Fruit fly (Drosophila melanogaster) whole organism, embryonic: ENCODE measurements around the gene Sodh1.

Source experiments
- CG11093 ChIP-seq: fragments of 200-800 bp; sonication (Bioruptor generic); IDR thresholded peaks from 3 replicates; pipeline ENCODE4 v1.3.6; 2022; ENCODE audit warnings: missing biosample characterization, missing genetic modification characterization
- CG11456 ChIP-seq: fragments of 200-800 bp; sonication (Bioruptor generic); IDR thresholded peaks from 3 replicates; pipeline ENCODE4 v1.3.6; 2022; ENCODE audit warnings: missing biosample characterization, missing genetic modification characterization
- CG11696 ChIP-seq: fragments of 200-800 bp; sonication (Bioruptor generic); IDR thresholded peaks from 2 replicates; pipeline ENCODE4 v1.3.6; 2022; ENCODE audit warnings: missing biosample characterization, missing genetic modification characterization
- CG17385 ChIP-seq: fragments of 200-800 bp; sonication (Bioruptor generic); optimal IDR thresholded peaks from 3 replicates; lab custom pipeline; 2018; ENCODE audit warnings: missing biosample characterization, mild to moderate bottlenecking, missing genetic modification characterization
- CG17912 ChIP-seq: fragments of 200-800 bp; sonication (Bioruptor generic); optimal IDR thresholded peaks from 2 replicates; lab custom pipeline; 2018; ENCODE audit warnings: missing biosample characterization, mild to moderate bottlenecking, missing genetic modification characterization
- CG18011 ChIP-seq: fragments of 200-800 bp; sonication (Bioruptor generic); optimal IDR thresholded peaks from 2 replicates; lab custom pipeline; 2017; ENCODE audit warnings: missing biosample characterization, missing genetic modification characterization, mild to moderate bottlenecking, moderate library complexity, missing genotype
- CG2678 ChIP-seq: fragments of 200-800 bp; sonication (Bioruptor generic); optimal IDR thresholded peaks from 3 replicates; lab custom pipeline; 2019; ENCODE audit warnings: missing biosample characterization, mild to moderate bottlenecking, missing genetic modification characterization, moderate library complexity
- CG31365 ChIP-seq: fragments of 200-800 bp; sonication (Bioruptor generic); optimal IDR thresholded peaks from 2 replicates; lab custom pipeline; 2018; ENCODE audit warnings: missing biosample characterization, mild to moderate bottlenecking, missing genetic modification characterization
- CG4820 ChIP-seq: fragments of 200-800 bp; sonication (Bioruptor generic); optimal IDR thresholded peaks from 3 replicates; lab custom pipeline; 2016; ENCODE audit warnings: missing biosample characterization, missing genetic modification characterization
- CG5180 ChIP-seq: fragments of 200-800 bp; sonication (Bioruptor generic); optimal IDR thresholded peaks from 3 replicates; lab custom pipeline; 2017; ENCODE audit warnings: missing biosample characterization, missing genetic modification characterization, mild to moderate bottlenecking, moderate library complexity, missing genetic modification reagents
- CG6791 ChIP-seq: fragments of 200-800 bp; sonication (Bioruptor generic); IDR thresholded peaks from 3 replicates; pipeline ENCODE4 v1.3.6; 2022; ENCODE audit warnings: missing biosample characterization, missing genetic modification characterization; ENCODE audit not compliant: partially characterized antibody
- CG8290 ChIP-seq, 3 experiments: fragments of 200-800 bp; sonication (Bioruptor generic); optimal IDR thresholded peaks; 2 replicates each; lab custom pipeline; 2016 to 2019; ENCODE audit warnings: missing biosample characterization in 3 of 3, missing genetic modification characterization in 3 of 3, mild to moderate bottlenecking in 2 of 3, moderate library complexity in 1 of 3
- CG9215 ChIP-seq: fragments of 200-800 bp; sonication (Bioruptor generic); IDR thresholded peaks from 2 replicates; pipeline ENCODE4 v1.3.6; 2022; ENCODE audit warnings: missing biosample characterization, missing genetic modification characterization
- CG9797 ChIP-seq: fragments of 200-800 bp; sonication (Bioruptor generic); optimal IDR thresholded peaks from 3 replicates; lab custom pipeline; 2018; ENCODE audit warnings: missing biosample characterization, mild to moderate bottlenecking, missing genetic modification characterization
- CG9932 ChIP-seq: fragments of 200-800 bp; sonication (Bioruptor generic); IDR thresholded peaks from 2 replicates; pipeline ENCODE4 v1.3.6; 2022; ENCODE audit warnings: missing biosample characterization, missing genetic modification characterization
- Dip3 ChIP-seq: fragments of 200-800 bp; sonication (Bioruptor generic); optimal IDR thresholded peaks from 3 replicates; lab custom pipeline; 2016; ENCODE audit warnings: missing biosample characterization, missing genetic modification characterization
- Doc2 ChIP-seq: fragments of 200-800 bp; sonication (Bioruptor generic); IDR thresholded peaks from 2 replicates; pipeline ENCODE4 v1.3.6; 2022; ENCODE audit warnings: missing biosample characterization, missing genetic modification characterization
- Ets65A ChIP-seq: fragments of 200-800 bp; sonication (Bioruptor generic); peaks from one replicate; lab custom pipeline; 2016; ENCODE audit warnings: missing biosample characterization, missing genetic modification characterization
- GATAe ChIP-seq: fragments of 200-800 bp; sonication (Bioruptor generic); conservative IDR thresholded peaks from 2 replicates; pipeline ENCODE4 v1.3.6; 2022; ENCODE audit warnings: missing biosample characterization, missing genetic modification characterization
- H2.0 ChIP-seq: fragments of 200-800 bp; sonication (Bioruptor generic); IDR thresholded peaks from 2 replicates; pipeline ENCODE4 v1.3.6; 2022; ENCODE audit warnings: missing biosample characterization, missing genetic modification characterization
- HHEX ChIP-seq: fragments of 200-800 bp; sonication (Bioruptor generic); optimal IDR thresholded peaks from 3 replicates; lab custom pipeline; 2017; ENCODE audit warnings: missing biosample characterization, mild to moderate bottlenecking, missing genetic modification characterization, missing genetic modification reagents
- HLH3B ChIP-seq: fragments of 200-800 bp; sonication (Bioruptor generic); IDR thresholded peaks from 2 replicates; pipeline ENCODE4 v1.3.6; 2022; ENCODE audit warnings: missing biosample characterization, missing genetic modification characterization
- Lpt ChIP-seq: fragments of >200 bp; optimal IDR thresholded peaks from 2 replicates; lab custom pipeline; 2018; ENCODE audit warnings: missing biosample characterization, missing genetic modification characterization
- Med ChIP-seq: fragments of 200-800 bp; sonication (Bioruptor generic); peaks from one replicate; lab custom pipeline; 2016; ENCODE audit warnings: missing biosample characterization, missing genetic modification characterization, mild to moderate bottlenecking, inconsistent platforms, moderate library complexity
- Trl ChIP-seq, 3 experiments: fragments of >200 bp in 2 of 3; fragments of 200-800 bp in 1 of 3; sonication (Bioruptor generic) in 1 of 3; optimal IDR thresholded peaks; 2 replicates in 1 of 3; 3 replicates in 2 of 3; lab custom pipeline; 2016 to 2017; ENCODE audit warnings: missing biosample characterization in 1 of 3, missing genetic modification characterization in 1 of 3
- ac ChIP-seq: fragments of 200-800 bp; sonication (Bioruptor generic); optimal IDR thresholded peaks from 3 replicates; lab custom pipeline; 2017; ENCODE audit warnings: missing biosample characterization, mild to moderate bottlenecking, missing genetic modification characterization
- aop ChIP-seq: fragments of 200-800 bp; sonication (Bioruptor generic); IDR thresholded peaks from 2 replicates; pipeline ENCODE4 v1.3.6; 2022; ENCODE audit warnings: missing biosample characterization, missing genetic modification characterization
- chm ChIP-seq: fragments of 200-800 bp; sonication (Bioruptor generic); IDR thresholded peaks from 2 replicates; pipeline ENCODE4 v1.3.6; 2022; ENCODE audit warnings: missing biosample characterization, missing genetic modification characterization
- ci ChIP-seq: fragments of 200-800 bp; sonication (Bioruptor generic); IDR thresholded peaks from 3 replicates; pipeline ENCODE4 v1.3.6; 2022; ENCODE audit warnings: missing biosample characterization, missing genetic modification characterization
- fd3F ChIP-seq: fragments of 200-800 bp; sonication (Bioruptor generic); optimal IDR thresholded peaks from 2 replicates; lab custom pipeline; 2018; ENCODE audit warnings: missing biosample characterization, mild to moderate bottlenecking, missing genetic modification characterization, moderate library complexity
- ham ChIP-seq: fragments of 200-800 bp; sonication (Bioruptor generic); IDR thresholded peaks from 2 replicates; pipeline ENCODE4 v1.3.6; 2022; ENCODE audit warnings: missing biosample characterization, missing genetic modification characterization
- her ChIP-seq: fragments of 200-800 bp; sonication (Bioruptor generic); optimal IDR thresholded peaks from 2 replicates; lab custom pipeline; 2016; ENCODE audit warnings: missing biosample characterization, missing genetic modification characterization
- lbe ChIP-seq: fragments of 200-800 bp; sonication (Bioruptor generic); optimal IDR thresholded peaks from 2 replicates; lab custom pipeline; 2016; ENCODE audit warnings: missing biosample characterization, mild to moderate bottlenecking, missing genetic modification characterization
- mld ChIP-seq: fragments of 200-800 bp; sonication (Bioruptor generic); IDR thresholded peaks from 3 replicates; pipeline ENCODE4 v1.3.6; 2022; ENCODE audit warnings: missing biosample characterization, missing genetic modification characterization; ENCODE audit not compliant: partially characterized antibody
- pfk ChIP-seq: fragments of 200-800 bp; sonication (Bioruptor generic); optimal IDR thresholded peaks from 2 replicates; lab custom pipeline; 2018; ENCODE audit warnings: missing biosample characterization, mild to moderate bottlenecking, missing genetic modification characterization, moderate library complexity
- sens ChIP-seq: fragments of 200-800 bp; sonication (Bioruptor generic); peaks from one replicate; lab custom pipeline; 2016; ENCODE audit warnings: missing biosample characterization, missing genetic modification characterization
- sens-2 ChIP-seq: fragments of 200-800 bp; sonication (Bioruptor generic); IDR thresholded peaks from 2 replicates; pipeline ENCODE4 v1.3.6; 2022; ENCODE audit warnings: missing biosample characterization, missing genetic modification characterization
- unpg ChIP-seq: fragments of 200-800 bp; sonication (Bioruptor generic); optimal IDR thresholded peaks from 3 replicates; lab custom pipeline; 2018; ENCODE audit warnings: missing biosample characterization, mild to moderate bottlenecking, missing genetic modification characterization, moderate library complexity
- usp ChIP-seq: fragments of >200 bp; optimal IDR thresholded peaks from 2 replicates; lab custom pipeline; 2017; ENCODE audit warnings: missing biosample characterization, missing genetic modification characterization

Sodh1 gene

DNA sequence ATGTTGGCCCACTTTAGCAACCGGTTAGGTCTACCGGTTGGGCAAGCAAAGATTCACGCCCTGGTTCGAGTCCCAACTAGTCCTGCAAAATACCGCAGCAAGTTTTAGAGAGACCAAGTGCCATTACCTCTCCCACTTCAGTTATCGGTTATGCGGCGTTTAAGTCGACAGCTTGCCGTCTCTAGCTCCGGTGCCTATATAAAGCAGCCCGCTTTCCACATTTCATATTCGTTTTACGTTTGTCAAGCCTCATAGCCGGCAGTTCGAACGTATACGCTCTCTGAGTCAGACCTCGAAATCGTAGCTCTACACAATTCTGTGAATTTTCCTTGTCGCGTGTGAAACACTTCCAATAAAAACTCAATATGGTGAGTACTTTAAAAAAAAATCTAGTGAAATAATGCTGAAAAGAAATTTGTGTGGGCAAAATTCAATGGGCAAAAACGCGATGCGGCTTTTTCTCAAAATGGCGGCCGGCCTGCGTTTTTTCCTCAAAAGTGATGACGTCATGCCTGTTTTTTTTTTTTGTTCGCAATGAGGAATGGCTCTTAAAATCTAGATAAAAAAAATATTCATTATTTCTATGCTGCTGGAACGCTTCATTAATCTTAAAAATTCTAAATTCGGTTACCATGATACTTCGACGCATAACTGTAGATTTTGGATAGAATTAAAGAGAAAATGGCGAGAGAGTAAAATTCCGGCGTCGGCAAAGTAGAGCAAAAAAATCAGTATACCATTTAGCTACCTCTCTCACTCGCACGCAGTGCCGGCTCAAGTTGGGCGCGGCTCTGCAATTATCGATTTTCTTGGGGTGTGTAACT, 34.5 kb downstream of the Sodh1 start, which contains the start of gene alphaTub84B (continued):
- peak; percentile 64; the same call in 1 of the 2 replicates for TF ChIP-seq aop
- peak; percentile 33 for TF ChIP-seq CG31365
- peak in 1 of 2 experiments; percentile 54 for TF ChIP-seq Trl (optimal IDR thresholded peaks at IDR 0.05; lab: Kevin White, UChicago)
- peak; percentile 76 for TF ChIP-seq Trl (GFP tag; optimal IDR thresholded peaks at IDR 0.05; lab: Kevin White, UChicago)
- no peak for TF ChIP-seq CG18011 (GFP tag; lab: Kevin White, UChicago)
- peak; percentile 83 for TF ChIP-seq CG11456 (GFP tag; lab: Robert Waterston, UW)
- peak; percentile 47; the same call in 1 of the 2 replicates for TF ChIP-seq HLH3B (GFP tag; lab: Robert Waterston, UW)
- peak; percentile 32; the same call in 1 of the 2 replicates for TF ChIP-seq CG9215
- peak; percentile 64 for TF ChIP-seq CG2678 (tag; lab: Kevin White, UChicago)
- TF ChIP-seq unpg (GFP tag; lab: Kevin White, UChicago), result peak; percentile 43
- no peak for TF ChIP-seq Lpt (GFP tag; lab: Kevin White, UChicago)
- TF ChIP-seq CG11696 (GFP tag; lab: Robert Waterston, UW), result peak; percentile 28; the same call in 1 of the 2 replicates
- peak; percentile 57 for TF ChIP-seq pfk (GFP tag; lab: Kevin White, UChicago)
- no peak; the same call in 2 of the 3 replicates for TF ChIP-seq CG11093

- TF ChIP-seq Doc2 (no peak), ham (GFP tag; lab: Robert Waterston, UW) (no peak), fd3F (GFP tag; lab: Kevin White, UChicago) (no peak), mld (GFP tag; lab: Robert Waterston, UW) (0 out of 3 replicates have a peak, but pooled peaks have one; percentile 27), ac (GFP tag; lab: Kevin White, UChicago) (no peak), CG17385 (no peak), GATAe (GFP tag; lab: Robert Waterston, UW) (no peak), chm (GFP tag; lab: Robert Waterston, UW) (peak; percentile 53; the same call in 1 of the 2 replicates), CG4820 (GFP tag; lab: Kevin White, UChicago) (no peak), CG9797 (GFP tag; lab: Kevin White, UChicago) (no peak), ci (GFP tag; lab: Robert Waterston, UW) (0 out of 3 replicates have a peak, but pooled peaks have one; percentile 26), usp (no peak), her (GFP tag; lab: Kevin White, UChicago) (no peak), Med (peak; percentile 59), HLH3B (GFP tag; lab: Robert Waterston, UW) (no peak), CG5180 (GFP tag; lab: Kevin White, UChicago) (no peak), CG8290 (GFP tag; optimal IDR thresholded peaks at IDR 0.05; lab: Kevin White, UChicago) (no peak), CG8290 (tag; optimal IDR thresholded peaks at IDR 0.05; lab: Kevin White, UChicago) (no peak), Ets65A (peak; percentile 57), sens-2 (no peak), CG17912 (GFP tag; lab: Kevin White, UChicago) (peak; percentile 33), HHEX (no peak), CG9932 (GFP tag; lab: Robert Waterston, UW) (no peak)
Observed at dm6 chr3R:7087201-7087505, 35.0 kb downstream of the Sodh1 start.

dm6 chr3R:7087904-7088303, 35.8 kb downstream of the Sodh1 start:
- 0 out of 3 replicates have a peak, but pooled peaks have one; percentile 13 for TF ChIP-seq CG6791 (GFP tag; lab: Robert Waterston, UW)
- TF ChIP-seq CG9932 (GFP tag; lab: Robert Waterston, UW), result 0 out of 2 replicates have a peak, but pooled peaks have one; percentile 10
- peak; percentile 8 for TF ChIP-seq sens (GFP tag; lab: Kevin White, UChicago)
- TF ChIP-seq Ets65A, result peak; percentile 85
- TF ChIP-seq H2.0 (GFP tag; lab: Robert Waterston, UW), result 0 out of 2 replicates have a peak, but pooled peaks have one; percentile 4
- no peak for TF ChIP-seq lbe
- TF ChIP-seq Dip3 (GFP tag; lab: Kevin White, UChicago), result no peak
- TF ChIP-seq, all 482 proteins: peak for 5
